Fruit fly (Drosophila melanogaster) whole organism, embryonic: ENCODE measurements around the gene Ice2.

Experiments used
- Atf3 ChIP-seq: fragments of 200-800 bp; sonication (Bioruptor generic); optimal IDR thresholded peaks from 3 replicates; lab custom pipeline; 2016; ENCODE audit warnings: missing biosample characterization, missing genetic modification characterization
- Blimp-1 ChIP-seq: fragments of 200-800 bp; sonication (Bioruptor generic); optimal IDR thresholded peaks from 3 replicates; lab custom pipeline; 2018; ENCODE audit warnings: missing biosample characterization, missing genetic modification characterization, mild to moderate bottlenecking, moderate library complexity, missing genetic modification reagents
- BtbVII ChIP-seq: fragments of 200-800 bp; sonication (Bioruptor generic); optimal IDR thresholded peaks from 3 replicates; lab custom pipeline; 2017; ENCODE audit warnings: missing biosample characterization, mild to moderate bottlenecking, missing genetic modification characterization
- Bteb2 ChIP-seq: fragments of 200-800 bp; sonication (Bioruptor generic); optimal IDR thresholded peaks from 2 replicates; lab custom pipeline; 2016; ENCODE audit warnings: missing biosample characterization, missing genetic modification characterization
- CG10274 ChIP-seq: fragments of 200-800 bp; sonication (Bioruptor generic); optimal IDR thresholded peaks from 3 replicates; lab custom pipeline; 2017; ENCODE audit warnings: missing biosample characterization, mild to moderate bottlenecking, missing genetic modification characterization
- CG12155 ChIP-seq: fragments of 200-800 bp; sonication (Bioruptor generic); optimal IDR thresholded peaks from 3 replicates; lab custom pipeline; 2016; ENCODE audit warnings: missing biosample characterization, missing genetic modification characterization
- CG12391 ChIP-seq: fragments of 200-800 bp; sonication (Bioruptor generic); optimal IDR thresholded peaks from 3 replicates; lab custom pipeline; 2018; ENCODE audit warnings: missing biosample characterization, mild to moderate bottlenecking, missing genetic modification characterization, moderate library complexity
- CG12744 ChIP-seq: fragments of 200-800 bp; sonication (Bioruptor generic); optimal IDR thresholded peaks from 2 replicates; lab custom pipeline; 2016; ENCODE audit warnings: missing biosample characterization, missing genetic modification characterization
- CG13123 ChIP-seq: fragments of 200-800 bp; sonication (Bioruptor generic); optimal IDR thresholded peaks from 2 replicates; lab custom pipeline; 2016; ENCODE audit warnings: missing biosample characterization, missing genetic modification characterization
- CG13287 ChIP-seq: fragments of 200-800 bp; sonication (Bioruptor generic); IDR thresholded peaks from 2 replicates; pipeline ENCODE4 v1.3.6; 2022; ENCODE audit warnings: missing biosample characterization, missing genetic modification characterization; ENCODE audit not compliant: partially characterized antibody
- CG14710 ChIP-seq: fragments of 200-800 bp; sonication (Bioruptor generic); optimal IDR thresholded peaks from 3 replicates; lab custom pipeline; 2019; ENCODE audit warnings: missing biosample characterization, mild to moderate bottlenecking, missing genetic modification characterization, moderate library complexity
- CG15479 ChIP-seq: fragments of 200-800 bp; sonication (Bioruptor generic); optimal IDR thresholded peaks from 3 replicates; lab custom pipeline; 2019; ENCODE audit warnings: missing biosample characterization, mild to moderate bottlenecking, missing genetic modification characterization, moderate library complexity
- CG15514 ChIP-seq: fragments of 200-800 bp; sonication (Bioruptor generic); optimal IDR thresholded peaks from 3 replicates; lab custom pipeline; 2017; ENCODE audit warnings: missing biosample characterization, missing genetic modification characterization, mild to moderate bottlenecking, moderate library complexity, missing genetic modification reagents
- CG15696 ChIP-seq: fragments of 200-800 bp; sonication (Bioruptor generic); optimal IDR thresholded peaks from 2 replicates; lab custom pipeline; 2019; ENCODE audit warnings: missing biosample characterization, mild to moderate bottlenecking, missing genetic modification characterization, moderate library complexity
- CG31388 ChIP-seq: fragments of 200-800 bp; sonication (Bioruptor generic); optimal IDR thresholded peaks from 2 replicates; lab custom pipeline; 2016; ENCODE audit warnings: missing biosample characterization, missing genetic modification characterization
- CG3407 ChIP-seq: fragments of 200-800 bp; sonication (Bioruptor generic); optimal IDR thresholded peaks from 2 replicates; lab custom pipeline; 2018; ENCODE audit warnings: missing biosample characterization, mild to moderate bottlenecking, missing genetic modification characterization
- CG34376 ChIP-seq: fragments of 200-800 bp; sonication (Bioruptor generic); optimal IDR thresholded peaks from 2 replicates; lab custom pipeline; 2018; ENCODE audit warnings: missing biosample characterization, mild to moderate bottlenecking, missing genetic modification characterization
- CG3726 ChIP-seq: fragments of 200-800 bp; sonication (Bioruptor generic); IDR thresholded peaks from 3 replicates; pipeline ENCODE4, ENCODE4 v1.3.6; 2022; ENCODE audit warnings: missing biosample characterization, missing genetic modification characterization
- CG4360 ChIP-seq: fragments of 200-800 bp; sonication (Bioruptor generic); IDR thresholded peaks from 2 replicates; pipeline ENCODE4 v1.3.6; 2022; ENCODE audit warnings: missing biosample characterization, missing genetic modification characterization
- CG4820 ChIP-seq: fragments of 200-800 bp; sonication (Bioruptor generic); optimal IDR thresholded peaks from 3 replicates; lab custom pipeline; 2016; ENCODE audit warnings: missing biosample characterization, missing genetic modification characterization
- CG6791 ChIP-seq: fragments of 200-800 bp; sonication (Bioruptor generic); IDR thresholded peaks from 3 replicates; pipeline ENCODE4 v1.3.6; 2022; ENCODE audit warnings: missing biosample characterization, missing genetic modification characterization; ENCODE audit not compliant: partially characterized antibody
- CG7963 ChIP-seq: fragments of 200-800 bp; sonication (Bioruptor generic); IDR thresholded peaks from 3 replicates; pipeline ENCODE4 v1.3.6; 2022; ENCODE audit warnings: missing biosample characterization, missing genetic modification characterization; ENCODE audit not compliant: partially characterized antibody
- CG8290 ChIP-seq, 3 experiments: fragments of 200-800 bp; sonication (Bioruptor generic); optimal IDR thresholded peaks; 2 replicates each; lab custom pipeline; 2016 to 2019; ENCODE audit warnings: missing biosample characterization in 3 of 3, missing genetic modification characterization in 3 of 3, mild to moderate bottlenecking in 2 of 3, moderate library complexity in 1 of 3
- CG9876 ChIP-seq: fragments of 200-800 bp; sonication (Bioruptor generic); optimal IDR thresholded peaks from 2 replicates; lab custom pipeline; 2016; ENCODE audit warnings: missing biosample characterization, missing genetic modification characterization
- CoRest ChIP-seq: fragments of 200-800 bp; sonication (Bioruptor generic); optimal IDR thresholded peaks from 3 replicates; lab custom pipeline; 2018; ENCODE audit warnings: missing biosample characterization, mild to moderate bottlenecking, missing genetic modification characterization, moderate library complexity
- D19B ChIP-seq: fragments of 200-800 bp; sonication (Bioruptor generic); optimal IDR thresholded peaks from 2 replicates; lab custom pipeline; 2017; ENCODE audit warnings: missing biosample characterization, mild to moderate bottlenecking, missing genetic modification characterization
- Dip3 ChIP-seq: fragments of 200-800 bp; sonication (Bioruptor generic); optimal IDR thresholded peaks from 3 replicates; lab custom pipeline; 2016; ENCODE audit warnings: missing biosample characterization, missing genetic modification characterization
- Doc2 ChIP-seq: fragments of 200-800 bp; sonication (Bioruptor generic); IDR thresholded peaks from 2 replicates; pipeline ENCODE4 v1.3.6; 2022; ENCODE audit warnings: missing biosample characterization, missing genetic modification characterization
- Drgx ChIP-seq: fragments of 200-800 bp; sonication (Bioruptor generic); IDR thresholded peaks from 2 replicates; pipeline ENCODE4 v1.3.6; 2022; ENCODE audit warnings: missing biosample characterization, missing genetic modification characterization
- Fer3 ChIP-seq: fragments of 200-800 bp; sonication (Bioruptor generic); optimal IDR thresholded peaks from 2 replicates; lab custom pipeline; 2018; ENCODE audit warnings: missing biosample characterization, mild to moderate bottlenecking, missing genetic modification characterization, moderate library complexity
- H2.0 ChIP-seq: fragments of 200-800 bp; sonication (Bioruptor generic); IDR thresholded peaks from 2 replicates; pipeline ENCODE4 v1.3.6; 2022; ENCODE audit warnings: missing biosample characterization, missing genetic modification characterization
- Hey ChIP-seq: fragments of 200-800 bp; sonication (Bioruptor generic); optimal IDR thresholded peaks from 3 replicates; lab custom pipeline; 2018; ENCODE audit warnings: missing biosample characterization, mild to moderate bottlenecking, missing genetic modification characterization
- Lpt ChIP-seq: fragments of >200 bp; optimal IDR thresholded peaks from 2 replicates; lab custom pipeline; 2018; ENCODE audit warnings: missing biosample characterization, missing genetic modification characterization
- Oli ChIP-seq: fragments of 200-800 bp; sonication (Bioruptor generic); optimal IDR thresholded peaks from 2 replicates; lab custom pipeline; 2018; ENCODE audit warnings: missing biosample characterization, mild to moderate bottlenecking, missing genetic modification characterization, moderate library complexity
- Rfx ChIP-seq: fragments of 200-800 bp; sonication (Bioruptor generic); IDR thresholded peaks from 2 replicates; pipeline ENCODE4 v1.3.6; 2022; ENCODE audit warnings: missing biosample characterization, missing genetic modification characterization
- Xbp1 ChIP-seq: fragments of 200-800 bp; sonication (Bioruptor generic); optimal IDR thresholded peaks from 3 replicates; lab custom pipeline; 2016; ENCODE audit warnings: missing biosample characterization, mild to moderate bottlenecking, missing genetic modification characterization
- cwo ChIP-seq: fragments of 200-800 bp; sonication (Bioruptor generic); optimal IDR thresholded peaks from 3 replicates; lab custom pipeline; 2017; ENCODE audit warnings: missing biosample characterization, missing genetic modification characterization, mild to moderate bottlenecking, moderate library complexity, missing genetic modification reagents
- da ChIP-seq: fragments of 200-800 bp; sonication (Bioruptor generic); optimal IDR thresholded peaks from 2 replicates; lab custom pipeline; 2016; ENCODE audit warnings: missing biosample characterization, missing genetic modification characterization
- her ChIP-seq: fragments of 200-800 bp; sonication (Bioruptor generic); optimal IDR thresholded peaks from 2 replicates; lab custom pipeline; 2016; ENCODE audit warnings: missing biosample characterization, missing genetic modification characterization
- lab ChIP-seq: fragments of 200-800 bp; sonication (Bioruptor generic); optimal IDR thresholded peaks from 3 replicates; lab custom pipeline; 2017; ENCODE audit warnings: missing biosample characterization, missing genetic modification characterization, mild to moderate bottlenecking, moderate library complexity, missing genetic modification reagents
- mam ChIP-seq: fragments of 200-800 bp; sonication (Bioruptor generic); optimal IDR thresholded peaks from 3 replicates; lab custom pipeline; 2016; ENCODE audit warnings: missing biosample characterization, missing genetic modification characterization
- salm ChIP-seq: fragments of 200-800 bp; sonication (Bioruptor generic); optimal IDR thresholded peaks from 2 replicates; lab custom pipeline; 2018; ENCODE audit warnings: missing biosample characterization, mild to moderate bottlenecking, missing genetic modification characterization
- sd ChIP-seq: fragments of 200-800 bp; sonication (Bioruptor generic); optimal IDR thresholded peaks from 3 replicates; lab custom pipeline; 2018; ENCODE audit warnings: missing biosample characterization, mild to moderate bottlenecking, missing genetic modification characterization, moderate library complexity
- shn ChIP-seq: fragments of 200-800 bp; sonication (Bioruptor generic); optimal IDR thresholded peaks from 3 replicates; lab custom pipeline; 2016; ENCODE audit warnings: missing biosample characterization, missing genetic modification characterization
- sr ChIP-seq: fragments of 200-800 bp; sonication (Bioruptor generic); IDR thresholded peaks from 3 replicates; pipeline ENCODE4 v1.3.6; 2022; ENCODE audit warnings: missing biosample characterization, missing genetic modification characterization
- ssp ChIP-seq: fragments of 200-800 bp; sonication (Bioruptor generic); IDR thresholded peaks from 2 replicates; pipeline ENCODE4 v1.3.6; 2022; ENCODE audit warnings: missing biosample characterization, missing genetic modification characterization
- twi ChIP-seq: fragments of 200-800 bp; optimal IDR thresholded peaks from 2 replicates; lab custom pipeline; 2019; ENCODE audit warnings: missing biosample characterization, mild to moderate bottlenecking, missing genetic modification characterization, moderate library complexity
- vnd ChIP-seq: fragments of 200-800 bp; sonication (Bioruptor generic); IDR thresholded peaks from 3 replicates; pipeline ENCODE4 v1.3.6; 2022; ENCODE audit warnings: missing biosample characterization, missing genetic modification characterization; ENCODE audit not compliant: partially characterized antibody
- z ChIP-seq: fragments of 200-800 bp; sonication (Bioruptor generic); IDR thresholded peaks from 3 replicates; pipeline ENCODE4 v1.3.6; 2022; ENCODE audit warnings: missing biosample characterization, missing genetic modification characterization

The Ice2 gene

dm6 chr3R:21107907-21108591 lies 22.0 kb upstream of the Ice2 start, which contains the start of the genes Sec15 and rtet (continued):
- TF ChIP-seq BtbVII (peak; percentile 9), Xbp1 (peak; percentile 69), shn (GFP tag; lab: Kevin White, UChicago) (no peak), Fer3 (tag; lab: Kevin White, UChicago) (peak; percentile 50), CG3726 (GFP tag; lab: Robert Waterston, UW) (no peak), CG15514 (GFP tag; lab: Kevin White, UChicago) (peak; percentile 61), her (GFP tag; lab: Kevin White, UChicago) (no peak), twi (tag; lab: Kevin White, UChicago) (peak; percentile 47), CG6791 (GFP tag; lab: Robert Waterston, UW) (peak; percentile 48; the same call in 1 of the 3 replicates), CG13123 (GFP tag; lab: Kevin White, UChicago) (no peak), Drgx (GFP tag; lab: Robert Waterston, UW) (0 out of 2 replicates have a peak, but pooled peaks have one; percentile 19), CG12744 (no peak), lab (GFP tag; lab: Kevin White, UChicago) (no peak), CG14710 (tag; lab: Kevin White, UChicago) (peak; percentile 77), salm (no peak), sd (tag; lab: Kevin White, UChicago) (peak; percentile 92), Rfx (GFP tag; lab: Robert Waterston, UW) (peak; percentile 72), cwo (peak; percentile 39), ssp (GFP tag; lab: Robert Waterston, UW) (no peak), CG34376 (GFP tag; lab: Kevin White, UChicago) (peak; percentile 53), CG3407 (GFP tag; lab: Kevin White, UChicago) (no peak), sr (GFP tag; lab: Robert Waterston, UW) (0 out of 3 replicates have a peak, but pooled peaks have one; percentile 22), CG15479 (GFP tag; lab: Kevin White, UChicago) (no peak), CG12155 (GFP tag; lab: Kevin White, UChicago) (peak; percentile 55), CoRest (tag; lab: Kevin White, UChicago) (peak; percentile 71), CG4360 (GFP tag; lab: Robert Waterston, UW) (no peak), CG8290 (GFP tag; optimal IDR thresholded peaks at IDR 0.05; lab: Kevin White, UChicago) (no peak), CG8290 (tag; optimal IDR thresholded peaks at IDR 0.05; lab: Kevin White, UChicago) (no peak), Dip3 (GFP tag; lab: Kevin White, UChicago) (peak; percentile 17), Blimp-1 (GFP tag; lab: Kevin White, UChicago) (peak; percentile 89), Hey (no peak), CG31388 (GFP tag; lab: Kevin White, UChicago) (no peak), Atf3 (no peak), H2.0 (peak; percentile 67), CG7963 (peak; percentile 22; the same call in 1 of the 3 replicates), CG9876 (GFP tag; lab: Kevin White, UChicago) (peak; percentile 21), da (no peak), CG13287 (GFP tag; lab: Robert Waterston, UW) (peak; percentile 77), Lpt (no peak), CG4820 (peak; percentile 26), mam (GFP tag; lab: Kevin White, UChicago) (no peak), z (GFP tag; lab: Robert Waterston, UW) (no peak), CG12391 (tag; lab: Kevin White, UChicago) (peak; percentile 77), Oli (tag; lab: Kevin White, UChicago) (peak; percentile 48), CG15696 (tag; lab: Kevin White, UChicago) (peak; percentile 79), D19B (GFP tag; lab: Kevin White, UChicago) (no peak), Bteb2 (GFP tag; lab: Kevin White, UChicago) (peak; percentile 28), vnd (GFP tag; lab: Robert Waterston, UW) (peak; percentile 52; the same call in 2 of the 3 replicates), Doc2 (no peak), CG10274 (GFP tag; lab: Kevin White, UChicago) (no peak)
